Fruit fly (Drosophila melanogaster) whole organism: ENCODE results near the gene CG31551.

ENCODE experiments used
- CG8478 ChIP-seq: fragments of >200 bp; optimal IDR thresholded peaks from 2 replicates; lab custom pipeline; 2018; ENCODE audit warnings: inconsistent platforms
- Dll ChIP-seq: fragments of >200 bp; optimal IDR thresholded peaks from 2 replicates; lab custom pipeline; 2017
- EcR ChIP-seq, 2 experiments: fragments of >200 bp; optimal IDR thresholded peaks; 2 replicates each; lab custom pipeline; 2017; ENCODE audit warnings: missing biosample characterization in 2 of 2, missing genetic modification characterization in 2 of 2, missing genetic modification reagents in 2 of 2
- pan ChIP-seq: fragments of >200 bp; optimal IDR thresholded peaks from 2 replicates; lab custom pipeline; 2017
- psq ChIP-seq: fragments of >200 bp; optimal IDR thresholded peaks from 2 replicates; lab custom pipeline; 2017
- usp ChIP-seq: fragments of >200 bp; optimal IDR thresholded peaks from 2 replicates; lab custom pipeline; 2017; ENCODE audit warnings: missing biosample characterization, missing genetic modification characterization, mixed read lengths

DNA sequence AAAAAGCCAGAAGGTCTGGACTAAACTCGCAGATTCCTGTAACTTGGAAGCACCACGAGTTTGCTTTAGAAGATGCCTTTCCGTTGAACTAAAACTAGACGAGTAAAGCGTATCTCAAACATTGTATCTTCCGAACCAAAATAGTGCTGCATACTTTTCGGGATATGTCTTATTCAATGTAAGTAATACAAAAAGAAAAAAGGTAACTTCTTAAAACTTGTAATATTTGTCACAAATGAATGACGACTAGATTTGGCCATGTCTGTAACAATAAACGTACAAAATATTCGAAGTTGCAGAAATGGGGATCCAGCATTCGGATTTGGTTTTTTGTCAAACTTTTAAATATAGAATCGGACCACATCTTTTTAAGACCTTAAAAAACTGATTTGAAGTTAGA, 32.8 kb upstream of the CG31551 start:
- TF ChIP-seq Dll (lab: Kevin White, UChicago) (no peak), psq (no peak), CG8478 (lab: Kevin White, UChicago) (no peak), pan (lab: Kevin White, UChicago) (no peak), EcR (GFP tag; optimal IDR thresholded peaks at IDR 0.05; lab: Kevin White, UChicago) (no peak), usp (GFP tag; lab: Kevin White, UChicago) (no peak)
